Worm (Caenorhabditis elegans): ENCODE data around the gene B0035.3.
A peak's percentile ranks its signal among the peaks of the same experiment; 100 is the strongest.
"Not testable (repeated sequence)": the region's sequence is repeated elsewhere in the genome, so short reads cannot be mapped to it uniquely, and the experiment has no call there.

B0035.3 gene

ce11 chrIV:11336180-11336579 is 21.4 kb upstream of the B0035.3 start:
- TF ChIP-seq dao-5 (tag; optimal IDR thresholded peaks at IDR 0.05) (no peak), him-1 (tag; optimal IDR thresholded peaks at IDR 0.05) (no peak), W03F9.2 (tag; optimal IDR thresholded peaks at IDR 0.05) (no peak)

- TF ChIP-seq W03F9.2 (tag; optimal IDR thresholded peaks at IDR 0.05) (no peak), dao-5 (tag; optimal IDR thresholded peaks at IDR 0.05) (no peak), him-1 (tag; optimal IDR thresholded peaks at IDR 0.05) (no peak)
Measured at ce11 chrIV:11332751-11333150, 18.0 kb upstream of the B0035.3 start, which contains the start of gene sart-3. Gene sart-3, minus strand, starts transcription at chrIV:11332969.

DNA sequence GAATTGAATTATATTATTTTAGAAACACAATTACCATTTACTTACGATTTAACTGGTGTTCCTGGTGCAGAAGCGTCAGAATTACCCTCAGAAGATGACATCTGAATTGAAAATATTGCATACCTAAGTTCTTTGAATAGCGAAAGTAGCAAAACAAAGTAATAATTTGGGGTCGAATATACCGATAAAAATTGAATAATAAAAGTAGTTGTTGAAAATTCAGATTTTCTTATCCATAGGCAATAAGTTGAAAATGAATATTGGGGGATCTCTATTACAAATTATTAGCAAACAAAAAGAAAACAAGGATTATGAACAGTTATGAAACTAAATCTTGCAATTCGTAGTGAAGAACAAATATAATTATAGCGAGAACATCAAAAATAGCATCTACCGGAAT is 14.5 kb upstream of the B0035.3 start, which contains the start of gene leo-1:
Gene leo-1 (minus strand): TSS at position 101 of the 400 bp plus-strand sequence.
- TF ChIP-seq dao-5 (tag; optimal IDR thresholded peaks at IDR 0.05): no peak

- TF ChIP-seq him-1 (tag; optimal IDR thresholded peaks at IDR 0.05) (no peak), dao-5 (tag; optimal IDR thresholded peaks at IDR 0.05) (no peak), W03F9.2 (tag; optimal IDR thresholded peaks at IDR 0.05) (no peak)
Measured at ce11 chrIV:11326939-11327565, 12.3 kb upstream of the B0035.3 start, which contains the start of gene B0035.21. Gene B0035.21, plus strand, starts transcription at chrIV:11327260.

DNA sequence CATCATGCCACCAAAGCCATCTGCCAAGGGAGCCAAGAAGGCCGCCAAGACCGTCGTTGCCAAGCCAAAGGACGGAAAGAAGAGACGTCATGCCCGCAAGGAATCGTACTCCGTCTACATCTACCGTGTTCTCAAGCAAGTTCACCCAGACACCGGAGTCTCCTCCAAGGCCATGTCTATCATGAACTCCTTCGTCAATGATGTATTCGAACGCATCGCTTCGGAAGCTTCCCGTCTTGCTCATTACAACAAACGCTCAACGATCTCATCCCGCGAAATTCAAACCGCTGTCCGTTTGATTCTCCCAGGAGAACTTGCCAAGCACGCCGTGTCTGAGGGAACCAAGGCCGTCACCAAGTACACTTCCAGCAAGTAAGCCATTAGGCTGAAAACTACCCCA is 9.9 kb upstream of the B0035.3 start, which contains the start of gene his-48:
Gene his-48 (plus strand): TSS at position 5 of the 400 bp plus-strand sequence.
- TF ChIP-seq dao-5, him-1, W03F9.2 (tag; optimal IDR thresholded peaks at IDR 0.05): not testable (repeated sequence)

- TF ChIP-seq W03F9.2 (tag; optimal IDR thresholded peaks at IDR 0.05) (no peak), dao-5 (tag; optimal IDR thresholded peaks at IDR 0.05) (no peak), him-1 (tag; optimal IDR thresholded peaks at IDR 0.05) (no peak)
Measured at ce11 chrIV:11323666-11324065, 8.9 kb upstream of the B0035.3 start.

ce11 chrIV:11320500-11320899 is 5.7 kb upstream of the B0035.3 start, which contains the start of gene edg-1:
Gene edg-1, plus strand, starts transcription at chrIV:11320800.
- TF ChIP-seq him-1 (tag; optimal IDR thresholded peaks at IDR 0.05): no peak
- no peak for TF ChIP-seq dao-5 (tag; optimal IDR thresholded peaks at IDR 0.05)
- no peak for TF ChIP-seq W03F9.2 (tag; optimal IDR thresholded peaks at IDR 0.05)

- TF ChIP-seq W03F9.2 (tag; optimal IDR thresholded peaks at IDR 0.05) (no peak), dao-5 (tag; optimal IDR thresholded peaks at IDR 0.05) (no peak), him-1 (tag; optimal IDR thresholded peaks at IDR 0.05) (no peak)
Measured at ce11 chrIV:11319884-11320362, 5.1 kb upstream of the B0035.3 start, which contains the start of gene B0035.18. Gene B0035.18, plus strand, starts transcription at chrIV:11320312.

DNA sequence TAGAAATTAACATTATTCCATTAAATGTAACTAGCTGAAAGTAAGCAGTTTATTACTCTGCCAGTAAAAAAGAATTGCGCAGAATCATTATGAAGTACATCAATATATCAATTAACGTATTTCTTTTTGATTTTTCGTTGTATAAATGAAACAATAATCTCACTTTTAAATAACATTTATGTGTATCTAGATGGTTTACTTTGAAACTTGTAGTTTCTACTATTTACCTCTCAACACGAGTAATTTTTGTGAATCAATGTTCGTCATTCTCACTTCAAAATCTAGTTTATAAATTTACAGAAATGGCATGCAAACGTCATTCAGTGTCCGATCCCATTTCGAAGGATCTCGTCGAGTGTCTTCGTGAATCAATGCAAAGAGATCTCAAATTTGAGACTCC is 2.3 kb upstream of the B0035.3 start, which contains the start of gene gspd-1:
Gene gspd-1 (plus strand): TSS at position 301 of the 400 bp plus-strand sequence.
- TF ChIP-seq W03F9.2 (tag; optimal IDR thresholded peaks at IDR 0.05) (no peak), him-1 (tag; optimal IDR thresholded peaks at IDR 0.05) (no peak), dao-5 (tag; optimal IDR thresholded peaks at IDR 0.05) (no peak)

- no peak for TF ChIP-seq W03F9.2 (tag; optimal IDR thresholded peaks at IDR 0.05)
- no peak for TF ChIP-seq dao-5 (tag; optimal IDR thresholded peaks at IDR 0.05)
- no peak for TF ChIP-seq him-1 (tag; optimal IDR thresholded peaks at IDR 0.05)
Measured at ce11 chrIV:11316640-11317039, 1.8 kb upstream of the B0035.3 start.

DNA sequence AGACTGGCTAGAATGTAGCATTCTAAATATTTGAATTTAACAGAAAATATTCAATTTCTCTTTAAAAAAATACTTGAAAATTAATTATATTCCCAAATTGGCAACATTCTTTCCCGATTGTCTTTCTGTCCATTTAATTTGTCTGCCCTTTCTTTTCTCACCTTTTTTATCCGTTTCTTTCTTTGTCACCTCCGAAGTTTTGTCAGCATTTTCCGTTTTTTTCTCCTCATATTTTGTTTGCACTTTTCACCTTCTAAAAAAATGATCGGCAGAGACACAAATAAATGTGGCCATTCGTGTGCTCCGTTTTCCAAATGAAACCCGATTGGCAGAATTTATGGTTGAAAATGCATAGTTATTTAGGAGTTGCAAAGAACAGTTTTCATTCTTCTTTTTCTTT is 1.3 kb upstream of the B0035.3 start:
- TF ChIP-seq W03F9.2 (tag; optimal IDR thresholded peaks at IDR 0.05) (no peak), dao-5 (tag; optimal IDR thresholded peaks at IDR 0.05) (no peak), him-1 (tag; optimal IDR thresholded peaks at IDR 0.05) (no peak)

ce11 chrIV:11315688-11316087 is 890 bp upstream of the B0035.3 start:
- TF ChIP-seq W03F9.2 (tag; optimal IDR thresholded peaks at IDR 0.05) (no peak), him-1 (tag; optimal IDR thresholded peaks at IDR 0.05) (no peak), dao-5 (tag; optimal IDR thresholded peaks at IDR 0.05) (no peak)

- no peak for TF ChIP-seq W03F9.2 (tag; optimal IDR thresholded peaks at IDR 0.05)
- TF ChIP-seq dao-5 (tag; optimal IDR thresholded peaks at IDR 0.05): no peak
Measured at ce11 chrIV:11313880-11314279, 918 bp downstream of the B0035.3 start, which contains the start of gene dnj-2. Gene dnj-2, minus strand, starts transcription at chrIV:11313980.

DNA sequence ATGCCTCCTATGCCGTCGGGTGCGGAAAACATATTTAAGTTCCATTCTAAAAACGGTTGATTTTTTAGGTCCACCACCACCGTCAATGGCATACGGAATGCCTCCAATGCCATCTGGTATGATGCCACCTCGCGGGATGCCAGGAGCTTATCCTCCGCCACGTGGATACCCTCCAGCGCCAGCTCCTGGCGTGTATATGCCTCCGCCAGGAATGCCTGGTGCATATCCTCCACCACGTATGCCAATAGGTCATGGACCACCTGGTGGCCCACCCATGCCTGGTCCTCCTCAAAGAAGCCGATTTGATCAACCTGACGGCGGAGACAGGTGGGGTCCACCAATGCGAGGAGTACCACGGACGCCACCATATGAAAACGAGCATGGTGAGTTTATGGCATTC is 3.3 kb downstream of the B0035.3 start:
- TF ChIP-seq him-1 (tag; optimal IDR thresholded peaks at IDR 0.05): no peak

ce11 chrIV:11310624-11311023 is 4.2 kb downstream of the B0035.3 start, which contains the start of gene znf-207:
Gene znf-207, plus strand, starts transcription at chrIV:11310972.
- no peak for TF ChIP-seq him-1 (tag; optimal IDR thresholded peaks at IDR 0.05)
- peak; percentile 49 for TF ChIP-seq W03F9.2 (tag; optimal IDR thresholded peaks at IDR 0.05)
- TF ChIP-seq dao-5 (tag; optimal IDR thresholded peaks at IDR 0.05): no peak
